Worm (Caenorhabditis elegans) whole organism, L1 larva: ENCODE measurements around the gene clec-38.

ENCODE experiments used
- fkh-10 ChIP-seq: sonication (generic microtip); optimal IDR thresholded peaks from 2 replicates; lab custom pipeline; 2017; ENCODE audit warnings: missing biosample characterization, missing genetic modification reagents, missing genetic modification characterization
- irx-1 ChIP-seq: sonication (generic microtip); optimal IDR thresholded peaks from 2 replicates; lab custom pipeline; 2016; ENCODE audit warnings: missing genetic modification characterization, missing compliant biosample characterization
- nhr-11 ChIP-seq: fragments of 150-350 bp; optimal IDR thresholded peaks from 2 replicates; lab custom pipeline; 2014; ENCODE audit warnings: missing biosample characterization, missing genetic modification characterization
- nhr-12 ChIP-seq: sonication (generic microtip); optimal IDR thresholded peaks from 2 replicates; lab custom pipeline; 2017; ENCODE audit warnings: missing biosample characterization, missing genetic modification characterization
- nhr-76 ChIP-seq: sonication (generic microtip); optimal IDR thresholded peaks from 2 replicates; lab custom pipeline; 2017; ENCODE audit warnings: missing biosample characterization, missing genetic modification characterization
- pag-3 ChIP-seq: sonication (generic microtip); optimal IDR thresholded peaks from 2 replicates; lab custom pipeline; 2017; ENCODE audit warnings: missing genetic modification characterization, mild to moderate bottlenecking, missing compliant biosample characterization, antibody characterized with exemption, borderline replicate concordance; ENCODE audit not compliant: insufficient read depth

ce11 chrV:16744783-16745182 lies 9.4 kb upstream of the clec-38 start:
- TF ChIP-seq nhr-11 (tag; lab: Kevin White, UChicago) (no peak), fkh-10 (GFP tag; lab: Kevin White, UChicago) (no peak), irx-1 (no peak), nhr-12 (no peak), nhr-76 (no peak), pag-3 (tag; lab: Kevin White, UChicago) (no peak)
